Fruit fly (Drosophila melanogaster): ENCODE data around the gene CG4565.
A peak's percentile ranks its signal among the peaks of the same experiment; 100 is the strongest.

CG4565 gene

DNA sequence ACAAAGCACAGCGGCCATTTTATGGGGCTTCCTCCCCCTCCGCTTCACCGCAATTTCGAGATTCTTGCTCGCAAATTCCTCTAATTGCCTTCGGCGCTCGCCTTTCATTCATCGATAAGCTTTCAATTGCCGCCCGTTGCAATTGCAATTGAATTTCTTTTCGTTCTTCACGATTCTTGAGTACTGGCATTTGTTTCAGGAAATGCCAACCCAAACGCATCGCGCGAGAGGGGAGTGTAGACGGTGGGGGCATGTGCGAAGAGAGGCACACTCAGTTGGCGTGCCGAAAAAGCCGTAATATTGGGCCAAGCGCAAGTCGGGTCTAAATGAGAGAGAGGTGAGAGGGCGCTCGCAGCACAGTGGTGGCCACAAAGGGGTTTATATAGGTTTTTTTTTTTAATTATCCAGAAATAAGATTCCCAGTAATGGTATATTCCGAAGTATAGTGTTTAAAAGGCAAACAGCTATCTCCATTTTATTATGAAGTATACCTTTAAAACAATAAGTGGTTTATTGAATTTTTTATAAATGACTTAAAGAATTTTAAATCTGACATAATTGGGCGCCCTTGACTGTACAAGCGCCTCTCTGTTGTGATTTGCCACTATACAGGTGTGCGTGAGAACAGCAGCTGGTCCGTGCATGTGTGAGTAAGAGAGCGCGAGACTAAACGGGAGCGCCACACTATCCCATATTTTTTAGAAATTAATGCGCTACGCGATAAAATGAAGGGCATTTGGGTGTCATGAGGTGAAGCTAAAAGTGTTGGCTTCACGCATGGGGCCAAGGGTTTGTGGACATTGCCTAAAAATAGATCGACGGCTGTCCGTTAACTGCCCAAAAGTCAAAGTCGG, 34.2 kb downstream of the CG4565 start (continued):
- peak; percentile 95 for TF ChIP-seq CG15073 (GFP tag; optimal IDR thresholded peaks at IDR 0.05)
- peak; percentile 84 for TF ChIP-seq ase (GFP tag; IDR thresholded peaks at IDR 0.05)
- TF ChIP-seq Bgb (GFP tag; IDR thresholded peaks at IDR 0.05; ENCODE audit: partially characterized antibody), result peak; percentile 8; the same call in 1 of the 2 replicates
- TF ChIP-seq H2.0 (GFP tag; IDR thresholded peaks at IDR 0.05), result peak; percentile 72
- TF ChIP-seq Scr (GFP tag; IDR thresholded peaks at IDR 0.05; ENCODE audit: partially characterized antibody), result 0 out of 2 replicates have a peak, but pooled peaks have one; percentile 25
- TF ChIP-seq CG11723 (GFP tag; optimal IDR thresholded peaks at IDR 0.05), result peak; percentile 86
- TF ChIP-seq Antp (GFP tag; optimal IDR thresholded peaks at IDR 0.05), result peak; percentile 74
- peak; percentile 91 for TF ChIP-seq Fer3 (tag; optimal IDR thresholded peaks at IDR 0.05)
- peak; percentile 76 for TF ChIP-seq CG11247 (GFP tag; IDR thresholded peaks at IDR 0.05)
- peak; percentile 42; the same call in 3 of the 4 replicates for TF ChIP-seq Gug (GFP tag; IDR thresholded peaks at IDR 0.05)
- TF ChIP-seq MBD-R2 (GFP tag; IDR thresholded peaks at IDR 0.05), result peak; percentile 72; the same call in 1 of the 2 replicates
- TF ChIP-seq CG2889 (GFP tag; IDR thresholded peaks at IDR 0.05), result peak; percentile 72
- peak; percentile 69 for TF ChIP-seq CG8281 (tag; optimal IDR thresholded peaks at IDR 0.05)
- TF ChIP-seq amos (GFP tag; IDR thresholded peaks at IDR 0.05; ENCODE audit: partially characterized antibody), result no peak
- TF ChIP-seq CG6683 (GFP tag; optimal IDR thresholded peaks at IDR 0.05), result peak; percentile 91
- TF ChIP-seq CG17328 (GFP tag; IDR thresholded peaks at IDR 0.05), result peak; percentile 77
- TF ChIP-seq gcm2 (GFP tag; optimal IDR thresholded peaks at IDR 0.05), result peak; percentile 48
- TF ChIP-seq Camta (GFP tag; optimal IDR thresholded peaks at IDR 0.05), result peak; percentile 86
- TF ChIP-seq Six4 (GFP tag; optimal IDR thresholded peaks at IDR 0.05), result peak; percentile 70
- TF ChIP-seq CG8388 (GFP tag; optimal IDR thresholded peaks at IDR 0.05), result peak; percentile 84
- TF ChIP-seq Hey (tag; optimal IDR thresholded peaks at IDR 0.05), result peak; percentile 59
- TF ChIP-seq CG6854 (GFP tag; optimal IDR thresholded peaks at IDR 0.05), result peak; percentile 92
- TF ChIP-seq H15 (GFP tag; IDR thresholded peaks at IDR 0.05), result peak; percentile 67; the same call in 2 of the 3 replicates
- TF ChIP-seq bab2 (GFP tag; optimal IDR thresholded peaks at IDR 0.05), result peak; percentile 84
- TF ChIP-seq CG12219 (GFP tag; optimal IDR thresholded peaks at IDR 0.05), result peak; percentile 83
- peak; percentile 69 for TF ChIP-seq CG10462 (GFP tag; optimal IDR thresholded peaks at IDR 0.05)
- peak; percentile 81 for TF ChIP-seq Abd-B (GFP tag; optimal IDR thresholded peaks at IDR 0.05)
- peak; percentile 81 for TF ChIP-seq CG17568 (GFP tag; optimal IDR thresholded peaks at IDR 0.05)
- TF ChIP-seq en (GFP tag; optimal IDR thresholded peaks at IDR 0.05), result peak; percentile 74
- TF ChIP-seq kay (GFP tag; optimal IDR thresholded peaks at IDR 0.05), result peak; percentile 61
- TF ChIP-seq stc (GFP tag; IDR thresholded peaks at IDR 0.05), result peak; percentile 90
- TF ChIP-seq CG31388 (GFP tag; optimal IDR thresholded peaks at IDR 0.05), result peak; percentile 59
- peak; percentile 79 for TF ChIP-seq jigr1 (GFP tag; IDR thresholded peaks at IDR 0.05)
- TF ChIP-seq Myb (GFP tag; optimal IDR thresholded peaks at IDR 0.05), result peak; percentile 58
- peak; percentile 91 for TF ChIP-seq Oli (tag; optimal IDR thresholded peaks at IDR 0.05)
- TF ChIP-seq CG4360 (GFP tag; IDR thresholded peaks at IDR 0.05), result peak; percentile 46; the same call in 1 of the 2 replicates
- peak; percentile 79 for TF ChIP-seq CG1529 (GFP tag; optimal IDR thresholded peaks at IDR 0.05)
- peak; percentile 66 for TF ChIP-seq CG12071 (GFP tag; optimal IDR thresholded peaks at IDR 0.05)
- 0 out of 3 replicates have a peak, but pooled peaks have one; percentile 22 for TF ChIP-seq CG34224 (GFP tag; IDR thresholded peaks at IDR 0.05; ENCODE audit: partially characterized antibody)
- no peak for TF ChIP-seq CG16813 (GFP tag; IDR thresholded peaks at IDR 0.05; ENCODE audit: partially characterized antibody)
- TF ChIP-seq ssp (GFP tag; IDR thresholded peaks at IDR 0.05), result peak; percentile 78
- peak; percentile 85 for TF ChIP-seq CG11695 (GFP tag; IDR thresholded peaks at IDR 0.05)
- TF ChIP-seq CG7271 (tag; optimal IDR thresholded peaks at IDR 0.05), result peak; percentile 14
- peak; percentile 84 for TF ChIP-seq Hmx (GFP tag; optimal IDR thresholded peaks at IDR 0.05)
- TF ChIP-seq dpn (GFP tag; optimal IDR thresholded peaks at IDR 0.05), result peak; percentile 78 to 89
- TF ChIP-seq CG7928 (GFP tag; optimal IDR thresholded peaks at IDR 0.05), result peak; percentile 56
- TF ChIP-seq crp (GFP tag; optimal IDR thresholded peaks at IDR 0.05), result peak in 1 of 2 experiments; percentile 66
- TF ChIP-seq Nf-YB (GFP tag; optimal IDR thresholded peaks at IDR 0.05), result peak; percentile 85

Data from whole organism, embryonic.